Worm (Caenorhabditis elegans): ENCODE measurements around the gene msp-59.

Gene msp-59

ce11 chrIV:5291207-5291606 lies 21.7 kb downstream of the msp-59 start:
- TF ChIP-seq nhr-25 (tag; optimal IDR thresholded peaks at IDR 0.05), result no peak
- no peak for TF ChIP-seq mdl-1 (tag; optimal IDR thresholded peaks at IDR 0.05)
- TF ChIP-seq nhr-12 (tag; optimal IDR thresholded peaks at IDR 0.05), result no peak
- no peak for TF ChIP-seq ZK546.5 (tag; optimal IDR thresholded peaks at IDR 0.05)
- no peak for TF ChIP-seq R02D3.7 (tag; optimal IDR thresholded peaks at IDR 0.05)
- TF ChIP-seq egl-27 (tag; optimal IDR thresholded peaks at IDR 0.05), result no peak
- TF ChIP-seq ztf-1 (GFP tag; conservative IDR thresholded peaks at IDR 0.05), result no peak
- TF ChIP-seq unc-55 (GFP tag; optimal IDR thresholded peaks at IDR 0.05), result no peak
- TF ChIP-seq sem-4 (tag; optimal IDR thresholded peaks at IDR 0.05), result no peak

DNA sequence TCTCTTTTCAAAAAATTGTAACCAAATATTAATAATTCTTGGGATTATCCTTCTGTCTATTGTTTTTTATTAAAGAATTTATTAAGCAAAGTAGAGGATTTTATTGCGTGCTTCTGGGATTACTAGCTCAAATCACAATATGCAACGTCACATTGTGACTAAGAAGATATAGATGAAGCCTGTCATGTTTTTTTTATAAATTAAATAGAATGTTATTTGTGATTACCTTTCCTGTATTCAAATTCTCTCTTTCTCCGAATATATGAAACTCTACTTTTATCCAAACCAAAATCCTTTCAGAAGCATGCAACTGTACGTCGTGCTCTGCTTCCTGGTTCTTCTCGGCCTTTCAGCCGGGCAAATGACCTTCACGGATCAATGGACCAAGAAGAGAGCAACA lies 22.4 kb downstream of the msp-59 start, which contains the start of gene nlp-47:
nlp-47 (plus strand) TSS at position 301 of the 400 bp plus-strand sequence.
- TF ChIP-seq zag-1 (tag; optimal IDR thresholded peaks at IDR 0.05) (no peak), nhr-21 (tag; optimal IDR thresholded peaks at IDR 0.05) (no peak), fos-1 (tag; optimal IDR thresholded peaks at IDR 0.05) (no peak), unc-39 (tag; optimal IDR thresholded peaks at IDR 0.05) (no peak), lin-11 (tag; optimal IDR thresholded peaks at IDR 0.05) (no peak), nhr-129 (tag; optimal IDR thresholded peaks at IDR 0.05) (no peak), dmd-4 (tag; optimal IDR thresholded peaks at IDR 0.05) (no peak), blmp-1 (tag; optimal IDR thresholded peaks at IDR 0.05; ENCODE audit: insufficient read depth) (no peak), skn-1 (tag; optimal IDR thresholded peaks at IDR 0.05) (no peak), sma-3 (GFP tag; optimal IDR thresholded peaks at IDR 0.05) (no peak), nhr-11 (tag; optimal IDR thresholded peaks at IDR 0.05) (no peak), aly-2 (tag; optimal IDR thresholded peaks at IDR 0.05) (no peak), nhr-23 (tag; optimal IDR thresholded peaks at IDR 0.05) (no peak), mab-5 (tag; optimal IDR thresholded peaks at IDR 0.05) (no peak), lin-13 (GFP tag; optimal IDR thresholded peaks at IDR 0.05) (no peak), ceh-82 (tag; optimal IDR thresholded peaks at IDR 0.05) (no peak), R02D3.7 (tag; optimal IDR thresholded peaks at IDR 0.05) (no peak)

DNA sequence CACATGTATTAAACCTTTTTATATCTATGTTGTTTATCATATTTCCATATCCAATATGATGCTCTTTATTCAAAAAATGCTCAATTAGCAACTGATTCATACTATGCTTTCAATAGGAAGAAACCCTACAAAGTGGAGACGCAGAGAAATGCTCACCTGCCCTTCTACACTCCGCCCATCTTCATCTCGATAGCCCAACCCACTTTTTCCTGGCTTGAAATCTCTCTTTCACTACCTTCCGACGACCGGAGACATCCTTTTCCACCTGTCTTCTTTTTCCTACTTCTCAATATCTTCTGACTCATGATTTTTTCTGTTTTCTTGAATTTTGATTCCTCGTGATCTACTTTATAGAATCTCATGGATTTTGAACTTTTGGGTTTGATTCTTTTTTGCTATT lies 24.0 kb downstream of the msp-59 start:
- TF ChIP-seq sma-9 (GFP tag; optimal IDR thresholded peaks at IDR 0.05), result no peak
- no peak for TF ChIP-seq sma-9 (tag; optimal IDR thresholded peaks at IDR 0.05)
- TF ChIP-seq nhr-12 (tag; optimal IDR thresholded peaks at IDR 0.05), result no peak
- no peak for TF ChIP-seq egl-27 (tag; optimal IDR thresholded peaks at IDR 0.05)
- no peak for TF ChIP-seq zag-1 (tag; optimal IDR thresholded peaks at IDR 0.05)

ce11 chrIV:5287190-5287589 lies 25.7 kb downstream of the msp-59 start:
- TF ChIP-seq lin-11 (tag; optimal IDR thresholded peaks at IDR 0.05), result no peak
- no peak for TF ChIP-seq lin-39 (tag; optimal IDR thresholded peaks at IDR 0.05)
- TF ChIP-seq nhr-23 (tag; optimal IDR thresholded peaks at IDR 0.05), result no peak
- no peak for TF ChIP-seq dmd-4 (tag; optimal IDR thresholded peaks at IDR 0.05)
- TF ChIP-seq egl-27 (tag; optimal IDR thresholded peaks at IDR 0.05), result no peak
- TF ChIP-seq sem-4 (tag; optimal IDR thresholded peaks at IDR 0.05), result no peak
- no peak for TF ChIP-seq mab-5 (tag; optimal IDR thresholded peaks at IDR 0.05)
- no peak for TF ChIP-seq nhr-21 (tag; optimal IDR thresholded peaks at IDR 0.05)
- no peak for TF ChIP-seq ceh-16 (tag; optimal IDR thresholded peaks at IDR 0.05)
- no peak for TF ChIP-seq nhr-6 (tag; optimal IDR thresholded peaks at IDR 0.05)
- no peak for TF ChIP-seq blmp-1 (tag; optimal IDR thresholded peaks at IDR 0.05; ENCODE audit: insufficient read depth)
- no peak for TF ChIP-seq fos-1 (tag; optimal IDR thresholded peaks at IDR 0.05)
- no peak for TF ChIP-seq nhr-25 (tag; optimal IDR thresholded peaks at IDR 0.05)
- no peak for TF ChIP-seq nhr-12 (tag; optimal IDR thresholded peaks at IDR 0.05)
- TF ChIP-seq ceh-82 (tag; optimal IDR thresholded peaks at IDR 0.05), result no peak
- no peak for TF ChIP-seq lin-13 (GFP tag; optimal IDR thresholded peaks at IDR 0.05)
- TF ChIP-seq skn-1 (tag; optimal IDR thresholded peaks at IDR 0.05), result no peak
- TF ChIP-seq ztf-11 (tag; optimal IDR thresholded peaks at IDR 0.05), result no peak

DNA sequence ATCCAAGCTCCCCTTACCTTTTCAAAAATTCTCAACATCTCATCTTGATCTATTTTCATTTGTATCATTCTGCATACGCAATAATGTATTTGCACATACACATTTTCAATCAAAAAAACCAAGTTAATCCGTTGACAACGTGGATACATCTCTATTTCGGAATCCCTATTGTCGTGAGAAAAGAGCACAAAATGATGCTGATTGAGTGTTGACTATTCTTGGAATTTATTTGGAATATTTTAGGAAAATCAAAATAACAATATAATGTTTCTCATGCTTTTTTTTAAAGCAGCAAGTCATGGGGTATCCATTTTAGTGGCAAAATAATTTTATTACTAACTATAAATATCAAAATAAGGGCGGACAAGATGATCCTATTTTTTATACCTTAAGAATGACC lies 31.5 kb downstream of the msp-59 start:
- TF ChIP-seq nhr-237 (tag; optimal IDR thresholded peaks at IDR 0.05) (no peak), mbf-1 (tag; optimal IDR thresholded peaks at IDR 0.05) (no peak), lsy-2 (tag; optimal IDR thresholded peaks at IDR 0.05) (no peak), blmp-1 (tag; optimal IDR thresholded peaks at IDR 0.05; ENCODE audit: insufficient read depth) (no peak), snpc-4 (tag; optimal IDR thresholded peaks at IDR 0.05) (no peak), nhr-25 (tag; optimal IDR thresholded peaks at IDR 0.05) (no peak), unc-62 (GFP tag; optimal IDR thresholded peaks at IDR 0.05) (no peak)
